Comparison of ENCODE assay signal across 5 fruit fly cellular contexts in genomic region chr3L:11833296-11833717, dm6.
TF ChIP-seq lines count a peak whose summit lies in the region.

TSS of gene CycA (minus strand) at chr3L:11833578.

- peak; percentile 25 to 49 for TF ChIP-seq CTCF in S2 (optimal IDR thresholded peaks at IDR 0.05; lab: Kevin White, UChicago)
- TF ChIP-seq CTCF in whole organism, embryonic (GFP tag; optimal IDR thresholded peaks at IDR 0.05; lab: Kevin White, UChicago): peak; percentile 3

TF ChIP-seq in whole organism, adult, 20 proteins besides CTCF, POLR2A, EP300 and RAD21:
- no peak for TF ChIP-seq toe (GFP tag; optimal IDR thresholded peaks at IDR 0.05; lab: Kevin White, UChicago)
- peak; percentile 31 for TF ChIP-seq bab1 (GFP tag; optimal IDR thresholded peaks at IDR 0.05; lab: Kevin White, UChicago)
TF ChIP-seq in whole organism, adult: peak in this region for 1.

TF ChIP-seq in whole organism, embryonic, 481 proteins besides CTCF, POLR2A, EP300 and RAD21 (continues in another document):
- 0 out of 2 replicates have a peak, but pooled peaks have one; percentile 2 for TF ChIP-seq ranshi (GFP tag; IDR thresholded peaks at IDR 0.05; lab: Robert Waterston, UW)
- no peak for TF ChIP-seq maf-S (GFP tag; optimal IDR thresholded peaks at IDR 0.05; lab: Kevin White, UChicago)
- peak; percentile 64 for TF ChIP-seq MESR4 (GFP tag; optimal IDR thresholded peaks at IDR 0.05; lab: Kevin White, UChicago)
- TF ChIP-seq CG4854 (GFP tag; optimal IDR thresholded peaks at IDR 0.05; lab: Kevin White, UChicago): no peak
- peak; percentile 78 for TF ChIP-seq inv (GFP tag; IDR thresholded peaks at IDR 0.05; lab: Robert Waterston, UW; ENCODE audit: partially characterized antibody)
- no peak for TF ChIP-seq CG2875 (GFP tag; optimal IDR thresholded peaks at IDR 0.05; lab: Kevin White, UChicago)
- TF ChIP-seq Nf-YB (GFP tag; optimal IDR thresholded peaks at IDR 0.05; lab: Kevin White, UChicago): no peak
- TF ChIP-seq NfI (GFP tag; optimal IDR thresholded peaks at IDR 0.05; lab: Kevin White, UChicago): no peak
- peak; percentile 5 for TF ChIP-seq shn (GFP tag; optimal IDR thresholded peaks at IDR 0.05; lab: Kevin White, UChicago)
- peak; percentile 95 for TF ChIP-seq Dref (GFP tag; IDR thresholded peaks at IDR 0.05; lab: Robert Waterston, UW)
- no peak for TF ChIP-seq CG6272 (GFP tag; IDR thresholded peaks at IDR 0.05; lab: Robert Waterston, UW)
- TF ChIP-seq Hsf (GFP tag; optimal IDR thresholded peaks at IDR 0.05; lab: Kevin White, UChicago): no peak
- peak; percentile 12 for TF ChIP-seq CG30403 (GFP tag; optimal IDR thresholded peaks at IDR 0.05; lab: Kevin White, UChicago)
- TF ChIP-seq Myb (GFP tag; optimal IDR thresholded peaks at IDR 0.05; lab: Kevin White, UChicago): peak; percentile 85
- TF ChIP-seq h (optimal IDR thresholded peaks at IDR 0.05; lab: Kevin White, UChicago): no peak
- no peak for TF ChIP-seq Eip74EF (GFP tag; optimal IDR thresholded peaks at IDR 0.05; lab: Kevin White, UChicago)
- TF ChIP-seq CoRest (tag; optimal IDR thresholded peaks at IDR 0.05; lab: Kevin White, UChicago): peak; percentile 65
- peak; percentile 32 for TF ChIP-seq CG12299 (tag; optimal IDR thresholded peaks at IDR 0.05; lab: Kevin White, UChicago)
- peak; percentile 92 for TF ChIP-seq Bgb (GFP tag; IDR thresholded peaks at IDR 0.05; lab: Robert Waterston, UW; ENCODE audit: partially characterized antibody)
- no peak for TF ChIP-seq CG2202 (tag; optimal IDR thresholded peaks at IDR 0.05; lab: Kevin White, UChicago)
- no peak for TF ChIP-seq Doc2 (GFP tag; IDR thresholded peaks at IDR 0.05; lab: Robert Waterston, UW)
- no peak for TF ChIP-seq CG6175 (GFP tag; IDR thresholded peaks at IDR 0.05; lab: Robert Waterston, UW)
- no peak for TF ChIP-seq CG18476 (GFP tag; optimal IDR thresholded peaks at IDR 0.05; lab: Kevin White, UChicago)
- TF ChIP-seq CG18764 (GFP tag; optimal IDR thresholded peaks at IDR 0.05; lab: Kevin White, UChicago): no peak
- no peak for TF ChIP-seq sisA (GFP tag; IDR thresholded peaks at IDR 0.05; lab: Robert Waterston, UW)
- no peak for TF ChIP-seq kni (GFP tag; optimal IDR thresholded peaks at IDR 0.05; lab: Kevin White, UChicago)
- TF ChIP-seq dati (GFP tag; IDR thresholded peaks at IDR 0.05; lab: Robert Waterston, UW): no peak
- TF ChIP-seq MBD-R2 (GFP tag; IDR thresholded peaks at IDR 0.05; lab: Robert Waterston, UW): peak; percentile 42
- no peak for TF ChIP-seq Ptx1 (GFP tag; IDR thresholded peaks at IDR 0.05; lab: Robert Waterston, UW)
- TF ChIP-seq CG10209 (GFP tag; optimal IDR thresholded peaks at IDR 0.05; lab: Kevin White, UChicago): no peak

TF ChIP-seq in whole organism, prepupa, 60 proteins besides CTCF, POLR2A, EP300 and RAD21:
- no peak for TF ChIP-seq Gug (GFP tag; IDR thresholded peaks at IDR 0.05; lab: Robert Waterston, UW)
- peak; percentile 29 for TF ChIP-seq Blimp-1 (GFP tag; optimal IDR thresholded peaks at IDR 0.05; lab: Kevin White, UChicago)
- TF ChIP-seq Eip78C (GFP tag; lab: Kevin White, UChicago): peak; percentile 68
- peak; percentile 32 for TF ChIP-seq Sox14 (GFP tag; optimal IDR thresholded peaks at IDR 0.05; lab: Kevin White, UChicago)
- TF ChIP-seq lz (GFP tag; optimal IDR thresholded peaks at IDR 0.05; lab: Kevin White, UChicago): peak; percentile 20
- no peak for TF ChIP-seq CG15336 (GFP tag; IDR thresholded peaks at IDR 0.05; lab: Robert Waterston, UW)
- peak; percentile 67 for TF ChIP-seq fkh (GFP tag; optimal IDR thresholded peaks at IDR 0.05; lab: Kevin White, UChicago)
- TF ChIP-seq achi (GFP tag; optimal IDR thresholded peaks at IDR 0.05; lab: Kevin White, UChicago): peak; percentile 0

TF ChIP-seq in whole organism, wandering third instar larva, 38 proteins besides CTCF, POLR2A, EP300 and RAD21:
- peak; percentile 6 for TF ChIP-seq ey (GFP tag; optimal IDR thresholded peaks at IDR 0.05; lab: Kevin White, UChicago)
- TF ChIP-seq Dif (GFP tag; optimal IDR thresholded peaks at IDR 0.05; lab: Kevin White, UChicago; ENCODE audit: partially characterized antibody): peak; percentile 46
- TF ChIP-seq h (GFP tag; optimal IDR thresholded peaks at IDR 0.05; lab: Kevin White, UChicago): peak; percentile 6
- no peak for TF ChIP-seq jim (GFP tag; optimal IDR thresholded peaks at IDR 0.05; lab: Kevin White, UChicago)
- TF ChIP-seq Vsx2 (GFP tag; optimal IDR thresholded peaks at IDR 0.05; lab: Kevin White, UChicago; ENCODE audit: partially characterized antibody): peak; percentile 22
- TF ChIP-seq Rel (GFP tag; optimal IDR thresholded peaks at IDR 0.05; lab: Kevin White, UChicago): no peak
- peak; percentile 57 for TF ChIP-seq Rel (tag; optimal IDR thresholded peaks at IDR 0.05; lab: Kevin White, UChicago)
- no peak for TF ChIP-seq tai (GFP tag; optimal IDR thresholded peaks at IDR 0.05; lab: Kevin White, UChicago)
- TF ChIP-seq foxo (GFP tag; optimal IDR thresholded peaks at IDR 0.05; lab: Kevin White, UChicago): peak in 1 of 2 experiments; percentile 11
- peak; percentile 22 for TF ChIP-seq rgr (GFP tag; optimal IDR thresholded peaks at IDR 0.05; lab: Kevin White, UChicago)
- no peak for TF ChIP-seq CrebA (GFP tag; optimal IDR thresholded peaks at IDR 0.05; lab: Kevin White, UChicago; ENCODE audit: borderline replicate concordance)
